Fruit fly (Drosophila melanogaster) whole organism, embryonic: Measurements from ENCODE around the gene RpL7.
A peak's percentile ranks its signal among the peaks of the same experiment; 100 is the strongest.

ENCODE experiments used
- BEAF-32 ChIP-seq: fragments of 200-800 bp; sonication (Bioruptor generic); optimal IDR thresholded peaks from 3 replicates; lab custom pipeline; 2017; ENCODE audit warnings: missing biosample characterization, missing genetic modification characterization, mild to moderate bottlenecking, moderate library complexity, missing genetic modification reagents
- Bgb ChIP-seq: fragments of 200-800 bp; sonication (Bioruptor generic); IDR thresholded peaks from 2 replicates; pipeline ENCODE4 v1.3.6; 2022; ENCODE audit warnings: missing biosample characterization, missing genetic modification characterization; ENCODE audit not compliant: partially characterized antibody
- CG10321 ChIP-seq: fragments of 200-800 bp; sonication (Bioruptor generic); IDR thresholded peaks from 2 replicates; pipeline ENCODE4 v1.3.6; 2022; ENCODE audit warnings: missing biosample characterization, missing genetic modification characterization
- CG12155 ChIP-seq: fragments of 200-800 bp; sonication (Bioruptor generic); optimal IDR thresholded peaks from 3 replicates; lab custom pipeline; 2016; ENCODE audit warnings: missing biosample characterization, missing genetic modification characterization
- CG14965 ChIP-seq: fragments of 200-800 bp; sonication (Bioruptor generic); optimal IDR thresholded peaks from 2 replicates; lab custom pipeline; 2016; ENCODE audit warnings: missing biosample characterization, missing genetic modification characterization, borderline replicate concordance
- CG15696 ChIP-seq: fragments of 200-800 bp; sonication (Bioruptor generic); optimal IDR thresholded peaks from 2 replicates; lab custom pipeline; 2019; ENCODE audit warnings: missing biosample characterization, mild to moderate bottlenecking, missing genetic modification characterization, moderate library complexity
- CG1602 ChIP-seq: fragments of 200-800 bp; sonication (Bioruptor generic); optimal IDR thresholded peaks from 3 replicates; lab custom pipeline; 2016; ENCODE audit warnings: missing biosample characterization, missing genetic modification characterization
- CG1792 ChIP-seq: fragments of 200-800 bp; sonication (Bioruptor generic); optimal IDR thresholded peaks from 2 replicates; lab custom pipeline; 2016; ENCODE audit warnings: missing biosample characterization, missing genetic modification characterization
- CG18011 ChIP-seq: fragments of 200-800 bp; sonication (Bioruptor generic); optimal IDR thresholded peaks from 2 replicates; lab custom pipeline; 2017; ENCODE audit warnings: missing biosample characterization, missing genetic modification characterization, mild to moderate bottlenecking, moderate library complexity, missing genotype
- CG18619 ChIP-seq: fragments of 200-800 bp; sonication (Bioruptor generic); optimal IDR thresholded peaks from 3 replicates; lab custom pipeline; 2017; ENCODE audit warnings: missing biosample characterization, mild to moderate bottlenecking, missing genetic modification characterization
- CG2116 ChIP-seq: fragments of 200-800 bp; sonication (Bioruptor generic); optimal IDR thresholded peaks from 3 replicates; lab custom pipeline; 2018; ENCODE audit warnings: missing biosample characterization, mild to moderate bottlenecking, missing genetic modification characterization
- CG30020 ChIP-seq: fragments of 200-800 bp; optimal IDR thresholded peaks from 2 replicates; lab custom pipeline; 2019; ENCODE audit warnings: missing biosample characterization, mild to moderate bottlenecking, missing genetic modification characterization, moderate library complexity
- CG30403 ChIP-seq: fragments of 200-800 bp; sonication (Bioruptor generic); optimal IDR thresholded peaks from 3 replicates; lab custom pipeline; 2016; ENCODE audit warnings: missing biosample characterization, missing genetic modification characterization
- CG3163 ChIP-seq: fragments of 200-800 bp; sonication (Bioruptor generic); optimal IDR thresholded peaks from 3 replicates; lab custom pipeline; 2016; ENCODE audit warnings: missing biosample characterization, missing genetic modification characterization
- CG42726 ChIP-seq: fragments of 200-800 bp; sonication (Bioruptor generic); IDR thresholded peaks from 2 replicates; pipeline ENCODE4 v1.3.6; 2022; ENCODE audit warnings: missing biosample characterization, missing genetic modification characterization; ENCODE audit not compliant: partially characterized antibody
- CG4424 ChIP-seq: fragments of 200-800 bp; sonication (Bioruptor generic); optimal IDR thresholded peaks from 3 replicates; lab custom pipeline; 2016; ENCODE audit warnings: missing biosample characterization, missing genetic modification characterization
- CG4617 ChIP-seq: fragments of 200-800 bp; sonication (Bioruptor generic); optimal IDR thresholded peaks from 3 replicates; lab custom pipeline; 2016; ENCODE audit warnings: missing biosample characterization, missing genetic modification characterization, borderline replicate concordance
- CG5180 ChIP-seq: fragments of 200-800 bp; sonication (Bioruptor generic); optimal IDR thresholded peaks from 3 replicates; lab custom pipeline; 2017; ENCODE audit warnings: missing biosample characterization, missing genetic modification characterization, mild to moderate bottlenecking, moderate library complexity, missing genetic modification reagents
- CG6791 ChIP-seq: fragments of 200-800 bp; sonication (Bioruptor generic); IDR thresholded peaks from 3 replicates; pipeline ENCODE4 v1.3.6; 2022; ENCODE audit warnings: missing biosample characterization, missing genetic modification characterization; ENCODE audit not compliant: partially characterized antibody
- CG7271 ChIP-seq: fragments of 200-800 bp; sonication (Bioruptor generic); optimal IDR thresholded peaks from 2 replicates; lab custom pipeline; 2018; ENCODE audit warnings: missing biosample characterization, mild to moderate bottlenecking, missing genetic modification characterization, moderate library complexity
- CG7987 ChIP-seq: fragments of 200-800 bp; sonication (Bioruptor generic); optimal IDR thresholded peaks from 2 replicates; lab custom pipeline; 2018; ENCODE audit warnings: missing biosample characterization, mild to moderate bottlenecking, missing genetic modification characterization, moderate library complexity
- CG8924 ChIP-seq: fragments of 200-800 bp; optimal IDR thresholded peaks from 3 replicates; lab custom pipeline; 2019; ENCODE audit warnings: missing biosample characterization, mild to moderate bottlenecking, missing genetic modification characterization, moderate library complexity
- CG9609 ChIP-seq: fragments of 200-800 bp; sonication (Bioruptor generic); optimal IDR thresholded peaks from 3 replicates; lab custom pipeline; 2016; ENCODE audit warnings: missing biosample characterization, missing genetic modification characterization
- Dip3 ChIP-seq: fragments of 200-800 bp; sonication (Bioruptor generic); optimal IDR thresholded peaks from 3 replicates; lab custom pipeline; 2016; ENCODE audit warnings: missing biosample characterization, missing genetic modification characterization
- E2f1 ChIP-seq: fragments of 200-800 bp; sonication (Bioruptor generic); IDR thresholded peaks from 2 replicates; pipeline ENCODE4 v1.3.6; 2022; ENCODE audit warnings: missing biosample characterization, missing genetic modification characterization
- Fer1 ChIP-seq: fragments of 200-800 bp; sonication (Bioruptor generic); optimal IDR thresholded peaks from 2 replicates; lab custom pipeline; 2017; ENCODE audit warnings: missing biosample characterization, mild to moderate bottlenecking, missing genetic modification characterization
- Hand ChIP-seq: fragments of 200-800 bp; sonication (Bioruptor generic); optimal IDR thresholded peaks from 2 replicates; lab custom pipeline; 2017; ENCODE audit warnings: mild to moderate bottlenecking, missing biosample characterization, missing genetic modification reagents, missing genetic modification characterization
- Hey ChIP-seq: fragments of 200-800 bp; sonication (Bioruptor generic); optimal IDR thresholded peaks from 3 replicates; lab custom pipeline; 2018; ENCODE audit warnings: missing biosample characterization, mild to moderate bottlenecking, missing genetic modification characterization
- Lpt ChIP-seq: fragments of >200 bp; optimal IDR thresholded peaks from 2 replicates; lab custom pipeline; 2018; ENCODE audit warnings: missing biosample characterization, missing genetic modification characterization
- MESR4 ChIP-seq: fragments of 200-800 bp; sonication (Bioruptor generic); optimal IDR thresholded peaks from 2 replicates; lab custom pipeline; 2018; ENCODE audit warnings: missing biosample characterization, mild to moderate bottlenecking, missing genetic modification characterization, moderate library complexity
- MTF-1 ChIP-seq: fragments of 200-800 bp; sonication (Bioruptor generic); optimal IDR thresholded peaks from 2 replicates; lab custom pipeline; 2018; ENCODE audit warnings: missing biosample characterization, mild to moderate bottlenecking, missing genetic modification characterization, borderline replicate concordance
- NC2α ChIP-seq: fragments of 200-800 bp; sonication (Bioruptor generic); optimal IDR thresholded peaks from 2 replicates; lab custom pipeline; 2016; ENCODE audit warnings: missing biosample characterization, missing genetic modification characterization
- NC2β ChIP-seq: fragments of 200-800 bp; sonication (Bioruptor generic); optimal IDR thresholded peaks from 2 replicates; lab custom pipeline; 2016; ENCODE audit warnings: missing biosample characterization, missing genetic modification characterization
- Nf-YC ChIP-seq: fragments of 200-800 bp; optimal IDR thresholded peaks from 3 replicates; lab custom pipeline; 2019; ENCODE audit warnings: missing biosample characterization, mild to moderate bottlenecking, missing genetic modification characterization, moderate library complexity
- Optix ChIP-seq: fragments of 200-800 bp; sonication (Bioruptor generic); IDR thresholded peaks from 3 replicates; pipeline ENCODE4 v1.3.6; 2022; ENCODE audit warnings: missing biosample characterization, missing genetic modification characterization
- Sox102F ChIP-seq: fragments of 200-800 bp; sonication (Bioruptor generic); optimal IDR thresholded peaks from 2 replicates; lab custom pipeline; 2018; ENCODE audit warnings: missing biosample characterization, mild to moderate bottlenecking, missing genetic modification characterization, moderate library complexity
- Usf ChIP-seq: fragments of 200-800 bp; sonication (Bioruptor generic); optimal IDR thresholded peaks from 2 replicates; lab custom pipeline; 2017; ENCODE audit warnings: missing genotype, missing biosample characterization, missing genetic modification characterization
- ato ChIP-seq: fragments of 200-800 bp; sonication (Bioruptor generic); IDR thresholded peaks from 2 replicates; pipeline ENCODE4 v1.3.6; 2022; ENCODE audit warnings: missing biosample characterization, missing genetic modification characterization; ENCODE audit not compliant: partially characterized antibody
- bigmax ChIP-seq: fragments of 200-800 bp; sonication (Bioruptor generic); optimal IDR thresholded peaks from 2 replicates; lab custom pipeline; 2018; ENCODE audit warnings: missing biosample characterization, mild to moderate bottlenecking, missing genetic modification characterization
- croc ChIP-seq: fragments of 200-800 bp; sonication (Bioruptor generic); conservative IDR thresholded peaks from 3 replicates; pipeline ENCODE4 v1.3.6; 2022; ENCODE audit warnings: missing biosample characterization, missing genetic modification characterization
- jumu ChIP-seq: fragments of 200-800 bp; sonication (Bioruptor generic); optimal IDR thresholded peaks from 3 replicates; lab custom pipeline; 2016; ENCODE audit warnings: missing biosample characterization, missing genetic modification characterization
- odd ChIP-seq: fragments of 200-800 bp; sonication (Bioruptor generic); optimal IDR thresholded peaks from 2 replicates; lab custom pipeline; 2017; ENCODE audit warnings: missing biosample characterization, mild to moderate bottlenecking, missing genetic modification characterization
- p53 ChIP-seq: fragments of 200-800 bp; sonication (Bioruptor generic); optimal IDR thresholded peaks from 2 replicates; lab custom pipeline; 2016; ENCODE audit warnings: missing biosample characterization, missing genetic modification characterization
- repo ChIP-seq: fragments of 200-800 bp; sonication (Bioruptor generic); optimal IDR thresholded peaks from 2 replicates; lab custom pipeline; 2016; ENCODE audit warnings: missing biosample characterization, missing genetic modification characterization
- salm ChIP-seq: fragments of 200-800 bp; sonication (Bioruptor generic); optimal IDR thresholded peaks from 2 replicates; lab custom pipeline; 2018; ENCODE audit warnings: missing biosample characterization, mild to moderate bottlenecking, missing genetic modification characterization
- schlank ChIP-seq: fragments of 200-800 bp; sonication (Bioruptor generic); optimal IDR thresholded peaks from 2 replicates; lab custom pipeline; 2018; ENCODE audit warnings: missing biosample characterization, mild to moderate bottlenecking, missing genetic modification characterization
- slou ChIP-seq: fragments of 200-800 bp; sonication (Bioruptor generic); optimal IDR thresholded peaks from 3 replicates; lab custom pipeline; 2016; ENCODE audit warnings: missing biosample characterization, missing genetic modification characterization
- stc ChIP-seq: fragments of 200-800 bp; sonication (Bioruptor generic); IDR thresholded peaks from 2 replicates; pipeline ENCODE4 v1.3.6; 2022; ENCODE audit warnings: missing biosample characterization, missing genetic modification characterization
- trem ChIP-seq: fragments of 200-800 bp; optimal IDR thresholded peaks from 3 replicates; lab custom pipeline; 2019; ENCODE audit warnings: missing biosample characterization, mild to moderate bottlenecking, missing genetic modification characterization, moderate library complexity
- unc-4 ChIP-seq: fragments of 200-800 bp; sonication (Bioruptor generic); IDR thresholded peaks from 2 replicates; pipeline ENCODE4 v1.3.6; 2022; ENCODE audit warnings: missing biosample characterization, missing genetic modification characterization; ENCODE audit not compliant: partially characterized antibody
- vfl ChIP-seq: fragments of 200-800 bp; sonication (Bioruptor generic); optimal IDR thresholded peaks from 2 replicates; lab custom pipeline; 2016; ENCODE audit warnings: missing biosample characterization, missing genetic modification characterization
- vvl ChIP-seq: fragments of 200-800 bp; sonication (Bioruptor generic); IDR thresholded peaks from 2 replicates; pipeline ENCODE4 v1.3.6; 2022; ENCODE audit warnings: missing biosample characterization, missing genetic modification characterization

The RpL7 gene

dm6 chr2L:10250441-10250847 is 49.6 kb downstream of the RpL7 start, which contains the start of the genes bsk and CG31717 (continued):
- TF ChIP-seq Dip3 (no peak), jumu (GFP tag; lab: Kevin White, UChicago) (no peak), Hand (no peak), p53 (GFP tag; lab: Kevin White, UChicago) (no peak), schlank (tag; lab: Kevin White, UChicago) (no peak), E2f1 (no peak), CG10321 (no peak), MTF-1 (GFP tag; lab: Kevin White, UChicago) (no peak), CG14965 (GFP tag; lab: Kevin White, UChicago) (no peak), trem (tag; lab: Kevin White, UChicago) (peak; percentile 82), MESR4 (GFP tag; lab: Kevin White, UChicago) (peak; percentile 35), Usf (GFP tag; lab: Kevin White, UChicago) (no peak), stc (no peak), Bgb (peak; percentile 34; the same call in 1 of the 2 replicates), CG42726 (GFP tag; lab: Robert Waterston, UW) (no peak), NC2α (GFP tag; lab: Kevin White, UChicago) (no peak), Hey (tag; lab: Kevin White, UChicago) (no peak), CG7987 (GFP tag; lab: Kevin White, UChicago) (no peak), CG15696 (tag; lab: Kevin White, UChicago) (no peak), Fer1 (GFP tag; lab: Kevin White, UChicago) (no peak), CG30403 (GFP tag; lab: Kevin White, UChicago) (no peak), CG9609 (GFP tag; lab: Kevin White, UChicago) (no peak), Lpt (GFP tag; lab: Kevin White, UChicago) (no peak), bigmax (GFP tag; lab: Kevin White, UChicago) (no peak), CG18619 (GFP tag; lab: Kevin White, UChicago) (no peak), CG12155 (no peak), CG5180 (GFP tag; lab: Kevin White, UChicago) (no peak), CG6791 (GFP tag; lab: Robert Waterston, UW) (peak; percentile 58; the same call in 1 of the 3 replicates), CG18011 (GFP tag; lab: Kevin White, UChicago) (no peak), CG1792 (no peak), vvl (no peak), Optix (GFP tag; lab: Robert Waterston, UW) (no peak), salm (tag; lab: Kevin White, UChicago) (no peak), CG4617 (GFP tag; lab: Kevin White, UChicago) (peak; percentile 76), Nf-YC (no peak), NC2β (GFP tag; lab: Kevin White, UChicago) (no peak), Sox102F (GFP tag; lab: Kevin White, UChicago) (no peak), CG1602 (GFP tag; lab: Kevin White, UChicago) (no peak), CG3163 (GFP tag; lab: Kevin White, UChicago) (no peak), CG8924 (tag; lab: Kevin White, UChicago) (peak; percentile 73)

dm6 chr2L:10251592-10251991 is 50.8 kb downstream of the RpL7 start, which contains the start of gene Ror:
Ror (plus strand) TSS chr2L:10251843.
- TF ChIP-seq BEAF-32 (GFP tag; lab: Kevin White, UChicago) (peak; percentile 50), odd (no peak), ato (GFP tag; lab: Robert Waterston, UW) (no peak), repo (GFP tag; lab: Kevin White, UChicago) (no peak), CG30020 (tag; lab: Kevin White, UChicago) (peak; percentile 64), slou (GFP tag; lab: Kevin White, UChicago) (no peak), MESR4 (GFP tag; lab: Kevin White, UChicago) (peak; percentile 7), CG2116 (GFP tag; lab: Kevin White, UChicago) (peak; percentile 71), unc-4 (GFP tag; lab: Robert Waterston, UW) (peak; percentile 47; the same call in 1 of the 2 replicates), vfl (GFP tag; lab: Kevin White, UChicago) (no peak), CG4424 (GFP tag; lab: Kevin White, UChicago) (no peak), CG7271 (tag; lab: Kevin White, UChicago) (no peak), croc (no peak)
